Worm (Caenorhabditis elegans) whole organism, L4 larva: ENCODE data around the gene D2096.9.

Experiments
- D1046.2 ChIP-seq: fragments of 200-800 bp; sonication (Bioruptor generic); IDR thresholded peaks from 2 replicates; pipeline ENCODE4 v1.3.6; 2022; ENCODE audit warnings: missing genetic modification characterization, missing compliant biosample characterization
- F10B5.3 ChIP-seq: sonication (generic microtip); optimal IDR thresholded peaks from 2 replicates; lab custom pipeline; 2016; ENCODE audit warnings: mild to moderate bottlenecking, missing genetic modification characterization, missing compliant biosample characterization
- F44E2.7 ChIP-seq: fragments of 200-800 bp; sonication (Bioruptor generic); IDR thresholded peaks from 2 replicates; pipeline ENCODE4 v2.1.2; 2022; ENCODE audit warnings: missing genetic modification characterization, missing compliant biosample characterization
- R02D3.7 ChIP-seq: fragments of 150-350 bp; sonication (generic microtip); optimal IDR thresholded peaks from 3 replicates; lab custom pipeline; 2014; ENCODE audit warnings: missing biosample characterization, missing genetic modification characterization
- T26A8.4 ChIP-seq: fragments of 200-800 bp; sonication (Bioruptor generic); IDR thresholded peaks from 2 replicates; pipeline ENCODE4 v1.3.6; 2022; ENCODE audit warnings: missing genetic modification characterization, missing compliant biosample characterization
- Y48G9A.11 ChIP-seq: fragments of 200-800 bp; sonication (Bioruptor generic); IDR thresholded peaks from 2 replicates; pipeline ENCODE4 v1.3.6; 2022; ENCODE audit warnings: missing genetic modification reagents, missing genetic modification characterization, missing compliant biosample characterization
- Y75B8A.6 ChIP-seq: fragments of 200-800 bp; sonication (Bioruptor generic); IDR thresholded peaks from 2 replicates; pipeline ENCODE4 v1.3.6; 2022; ENCODE audit warnings: missing genetic modification reagents, missing genetic modification characterization, missing compliant biosample characterization
- ZK337.2 ChIP-seq: fragments of 200-800 bp; sonication (Bioruptor generic); IDR thresholded peaks from 2 replicates; pipeline ENCODE4 v1.3.6; 2022; ENCODE audit warnings: missing genetic modification reagents, missing genetic modification characterization, missing compliant biosample characterization
- ZK546.5 ChIP-seq, 2 experiments: sonication (generic microtip); optimal IDR thresholded peaks; 2 replicates each; lab custom pipeline; 2017; ENCODE audit warnings: missing biosample characterization in 2 of 2, missing genetic modification characterization in 2 of 2
- aha-1 ChIP-seq: fragments of 150-350 bp; peaks from one replicate; lab custom pipeline; 2014; ENCODE audit warnings: missing biosample characterization, missing genetic modification characterization
- aly-2 ChIP-seq: sonication (generic microtip); optimal IDR thresholded peaks from 2 replicates; lab custom pipeline; 2018; ENCODE audit warnings: missing biosample characterization, missing genetic modification characterization
- ama-1 ChIP-seq: fragments of 150-350 bp; optimal IDR thresholded peaks from 2 replicates; lab custom pipeline; 2014; ENCODE audit warnings: inconsistent platforms, mixed read lengths
- ceh-28 ChIP-seq: fragments of 150-350 bp; optimal IDR thresholded peaks from 2 replicates; lab custom pipeline; 2014; ENCODE audit warnings: missing biosample characterization, missing genetic modification reagents, missing genetic modification characterization
- ceh-44 ChIP-seq: fragments of 200-800 bp; sonication (Bioruptor generic); IDR thresholded peaks from 2 replicates; pipeline ENCODE4 v1.3.6; 2022; ENCODE audit warnings: missing genetic modification reagents, missing genetic modification characterization, missing compliant biosample characterization
- ceh-62 ChIP-seq: sonication (generic microtip); optimal IDR thresholded peaks from 2 replicates; lab custom pipeline; 2017; ENCODE audit warnings: missing biosample characterization, missing genetic modification characterization
- ceh-82 ChIP-seq: sonication (generic microtip); optimal IDR thresholded peaks from 2 replicates; lab custom pipeline; 2017; ENCODE audit warnings: missing biosample characterization, missing genetic modification characterization
- daf-12 ChIP-seq: fragments of 150-350 bp; optimal IDR thresholded peaks from 2 replicates; lab custom pipeline; 2014; ENCODE audit warnings: missing biosample characterization, missing genetic modification reagents, missing genetic modification characterization
- daf-19 ChIP-seq: fragments of 200-800 bp; sonication (Bioruptor generic); conservative IDR thresholded peaks from 2 replicates; pipeline ENCODE4 v1.3.6; 2022; ENCODE audit warnings: missing genetic modification characterization, missing compliant biosample characterization
- dmd-6 ChIP-seq: fragments of 200-800 bp; sonication (Bioruptor generic); IDR thresholded peaks from 2 replicates; pipeline ENCODE4 v1.3.6; 2022; ENCODE audit warnings: missing genetic modification reagents, missing genetic modification characterization, missing compliant biosample characterization
- dmd-8 ChIP-seq: fragments of 200-800 bp; sonication (Bioruptor generic); IDR thresholded peaks from 2 replicates; pipeline ENCODE4 v1.3.6; 2022; ENCODE audit warnings: missing genetic modification characterization, missing compliant biosample characterization
- dve-1 ChIP-seq: sonication (generic microtip); optimal IDR thresholded peaks from 2 replicates; lab custom pipeline; 2017; ENCODE audit warnings: antibody characterized with exemption, mild to moderate bottlenecking, missing genetic modification characterization, missing compliant biosample characterization; ENCODE audit not compliant: insufficient read depth
- egl-43 ChIP-seq: fragments of 200-800 bp; sonication (Bioruptor generic); IDR thresholded peaks from 2 replicates; pipeline ENCODE4 v1.3.6; 2022; ENCODE audit warnings: missing genetic modification reagents, missing genetic modification characterization, missing compliant biosample characterization
- fos-1 ChIP-seq: fragments of 150-350 bp; optimal IDR thresholded peaks from 2 replicates; lab custom pipeline; 2014; ENCODE audit warnings: missing biosample characterization, missing genetic modification characterization
- hif-1 ChIP-seq, 2 experiments: sonication (generic microtip); optimal IDR thresholded peaks; 2 replicates each; lab custom pipeline; 2016 to 2017; ENCODE audit warnings: missing compliant biosample characterization in 2 of 2, missing genetic modification characterization in 2 of 2, missing genetic modification reagents in 2 of 2, missing genotype in 2 of 2, mild to moderate bottlenecking in 1 of 2
- hlh-11 ChIP-seq: fragments of 200-800 bp; sonication (Bioruptor generic); optimal IDR thresholded peaks from 2 replicates; lab custom pipeline; 2018; ENCODE audit warnings: mild to moderate bottlenecking, missing genetic modification characterization, missing compliant biosample characterization
- hmg-1.1 ChIP-seq: fragments of 200-800 bp; sonication (Bioruptor generic); IDR thresholded peaks from 2 replicates; pipeline ENCODE4 v1.3.6; 2022; ENCODE audit warnings: missing genetic modification reagents, missing genetic modification characterization, missing compliant biosample characterization
- lim-7 ChIP-seq: fragments of 200-800 bp; sonication (Bioruptor generic); IDR thresholded peaks from 2 replicates; pipeline ENCODE4 v1.3.6; 2022; ENCODE audit warnings: missing genetic modification characterization, missing compliant biosample characterization
- lin-15B ChIP-seq: fragments of 150-350 bp; sonication (generic microtip); optimal IDR thresholded peaks from 3 replicates; lab custom pipeline; 2014; ENCODE audit warnings: missing biosample characterization, missing genetic modification characterization
- lin-29 ChIP-seq: fragments of 200-800 bp; sonication (Bioruptor generic); IDR thresholded peaks from 2 replicates; pipeline ENCODE4 v1.3.6; 2022; ENCODE audit warnings: missing genetic modification reagents, missing genetic modification characterization, missing compliant biosample characterization
- mep-1 ChIP-seq: fragments of 150-350 bp; sonication (generic microtip); optimal IDR thresholded peaks from 3 replicates; lab custom pipeline; 2014; ENCODE audit warnings: missing biosample characterization, missing genetic modification characterization
- mxl-3 ChIP-seq: fragments of 200-800 bp; sonication (Bioruptor generic); optimal IDR thresholded peaks from 2 replicates; lab custom pipeline; 2018; ENCODE audit warnings: mild to moderate bottlenecking, missing genetic modification characterization, missing compliant biosample characterization
- nhr-102 ChIP-seq: sonication (generic microtip); optimal IDR thresholded peaks from 2 replicates; lab custom pipeline; 2016; ENCODE audit warnings: mild to moderate bottlenecking, missing genetic modification characterization, moderate library complexity, missing compliant biosample characterization
- nhr-111 ChIP-seq: fragments of 200-800 bp; sonication (Bioruptor generic); optimal IDR thresholded peaks from 2 replicates; lab custom pipeline; 2018; ENCODE audit warnings: mild to moderate bottlenecking, missing genetic modification characterization, missing compliant biosample characterization
- nhr-237 ChIP-seq: sonication (generic microtip); optimal IDR thresholded peaks from 2 replicates; lab custom pipeline; 2017; ENCODE audit warnings: missing biosample characterization, missing genetic modification characterization
- nhr-25 ChIP-seq: sonication (generic microtip); optimal IDR thresholded peaks from 2 replicates; lab custom pipeline; 2017; ENCODE audit warnings: missing genetic modification characterization, mild to moderate bottlenecking, missing compliant biosample characterization, antibody characterized with exemption, moderate library complexity, borderline replicate concordance; ENCODE audit not compliant: insufficient read depth
- nhr-48 ChIP-seq: sonication (generic microtip); optimal IDR thresholded peaks from 2 replicates; lab custom pipeline; 2016; ENCODE audit warnings: mild to moderate bottlenecking, missing genetic modification characterization, missing compliant biosample characterization
- nhr-76 ChIP-seq: fragments of 150-350 bp; optimal IDR thresholded peaks from 2 replicates; lab custom pipeline; 2014; ENCODE audit warnings: missing biosample characterization, missing genetic modification characterization
- nhr-77 ChIP-seq: fragments of 150-350 bp; optimal IDR thresholded peaks from 2 replicates; lab custom pipeline; 2014; ENCODE audit warnings: missing biosample characterization, missing genetic modification characterization
- pha-4 ChIP-seq, 2 experiments: fragments of 150-350 bp in 1 of 2; fragments of 200-800 bp in 1 of 2; sonication (Bioruptor generic) in 1 of 2; IDR thresholded peaks in 1 of 2; optimal IDR thresholded peaks in 1 of 2; 2 replicates each; pipeline versions ENCODE4 v1.3.6 to Lab custom; 2014 to 2022; ENCODE audit warnings: missing genetic modification characterization in 2 of 2, missing genetic modification reagents in 2 of 2, missing biosample characterization in 1 of 2, missing compliant biosample characterization in 1 of 2
- php-3 ChIP-seq: fragments of 200-800 bp; sonication (Bioruptor generic); IDR thresholded peaks from 2 replicates; pipeline ENCODE4 v1.3.6; 2022; ENCODE audit warnings: missing genetic modification reagents, missing genetic modification characterization, missing compliant biosample characterization
- pqm-1 ChIP-seq: sonication (generic microtip); optimal IDR thresholded peaks from 2 replicates; lab custom pipeline; 2017; ENCODE audit warnings: missing biosample characterization, missing genetic modification characterization
- snpc-4 ChIP-seq: fragments of 150-350 bp; optimal IDR thresholded peaks from 2 replicates; lab custom pipeline; 2014; ENCODE audit warnings: missing biosample characterization, missing genetic modification characterization
- spr-1 ChIP-seq: sonication (generic microtip); optimal IDR thresholded peaks from 2 replicates; lab custom pipeline; 2016; ENCODE audit warnings: mild to moderate bottlenecking, missing genetic modification characterization, missing compliant biosample characterization
- tag-97 ChIP-seq: fragments of 200-800 bp; sonication (Bioruptor generic); IDR thresholded peaks from 2 replicates; pipeline ENCODE4 v1.3.6; 2022; ENCODE audit warnings: missing genetic modification characterization, missing compliant biosample characterization
- tra-1 ChIP-seq: fragments of 200-800 bp; sonication (Bioruptor generic); IDR thresholded peaks from 2 replicates; pipeline ENCODE4 v1.3.6; 2022; ENCODE audit warnings: missing genetic modification reagents, missing genetic modification characterization, missing compliant biosample characterization
- unc-130 ChIP-seq: sonication (generic microtip); optimal IDR thresholded peaks from 2 replicates; lab custom pipeline; 2016; ENCODE audit warnings: missing genetic modification reagents, missing genetic modification characterization, missing compliant biosample characterization
- unc-39 ChIP-seq: sonication (generic microtip); optimal IDR thresholded peaks from 2 replicates; lab custom pipeline; 2017; ENCODE audit warnings: missing biosample characterization, missing genetic modification characterization
- zag-1 ChIP-seq: fragments of 150-350 bp; optimal IDR thresholded peaks from 2 replicates; lab custom pipeline; 2014; ENCODE audit warnings: missing biosample characterization, missing genetic modification characterization
- zfp-3 ChIP-seq: fragments of 200-800 bp; sonication (Bioruptor generic); conservative IDR thresholded peaks from 2 replicates; pipeline ENCODE4 v1.3.6; 2022; ENCODE audit warnings: missing genetic modification reagents, missing genetic modification characterization, missing compliant biosample characterization
- zip-2 ChIP-seq: fragments of 150-350 bp; optimal IDR thresholded peaks from 2 replicates; lab custom pipeline; 2014; ENCODE audit warnings: missing biosample characterization, missing genetic modification characterization
- ztf-7 ChIP-seq: fragments of 150-350 bp; optimal IDR thresholded peaks from 2 replicates; lab custom pipeline; 2014; ENCODE audit warnings: missing biosample characterization, missing genetic modification characterization

Gene D2096.9

DNA sequence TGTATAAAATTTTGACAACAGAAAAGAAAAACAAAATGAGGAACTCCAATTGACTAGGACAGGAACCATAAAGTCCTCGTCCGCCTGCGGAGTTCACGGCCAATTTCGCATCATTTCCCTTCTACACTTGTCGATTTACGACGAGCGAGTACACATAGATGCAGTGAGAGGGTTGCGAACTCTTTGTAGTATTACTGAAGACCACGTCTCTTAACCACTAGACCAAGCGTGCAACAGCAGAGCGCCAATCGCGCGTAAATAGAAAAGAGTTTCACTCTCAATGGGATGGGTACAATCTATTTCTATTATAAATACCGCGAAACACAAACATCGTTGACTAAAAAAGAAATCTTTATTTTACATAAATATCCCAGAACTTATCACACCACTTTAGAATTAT lies 7.2 kb downstream of the D2096.9 start (continued):
- TF ChIP-seq nhr-237 (tag; lab: Kevin White, UChicago) = no peak
- peak in 1 of 2 experiments; percentile 62 for TF ChIP-seq hif-1 (tag; optimal IDR thresholded peaks at IDR 0.05; lab: Kevin White, UChicago)
- TF ChIP-seq hlh-11 = peak; percentile 67
- peak; percentile 32 for TF ChIP-seq spr-1 (tag; lab: Kevin White, UChicago)
- peak; percentile 60 for TF ChIP-seq pqm-1 (tag; lab: Kevin White, UChicago)
- TF ChIP-seq ZK337.2 (GFP tag; lab: Robert Waterston, UW) = peak; percentile 41; the same call in 1 of the 2 replicates
- TF ChIP-seq lin-15B (tag; lab: Kevin White, UChicago) = no peak
- peak; percentile 57 for TF ChIP-seq ztf-7
- TF ChIP-seq ceh-82 = no peak
- TF ChIP-seq ceh-28 (tag; lab: Kevin White, UChicago) = no peak
- TF ChIP-seq nhr-77 (tag; lab: Kevin White, UChicago) = peak; percentile 48
- 0 out of 2 replicates have a peak, but pooled peaks have one; percentile 54 for TF ChIP-seq php-3
- TF ChIP-seq nhr-48 (tag; lab: Kevin White, UChicago) = peak; percentile 46
- TF ChIP-seq tag-97 (GFP tag; lab: Robert Waterston, UW) = no peak
- no peak for TF ChIP-seq F44E2.7 (GFP tag; lab: Robert Waterston, UW)
- TF ChIP-seq R02D3.7 (tag; lab: Kevin White, UChicago) = peak; percentile 77
- TF ChIP-seq hmg-1.1 (GFP tag; lab: Robert Waterston, UW) = peak; percentile 88
- no peak for TF ChIP-seq nhr-111 (GFP tag; lab: Kevin White, UChicago)
- TF ChIP-seq dmd-6 (GFP tag; lab: Robert Waterston, UW) = peak; percentile 74
- TF ChIP-seq mep-1 (tag; lab: Kevin White, UChicago) = peak; percentile 87
- TF ChIP-seq tra-1 (GFP tag; lab: Robert Waterston, UW) = peak; percentile 57; the same call in 1 of the 2 replicates
- no peak for TF ChIP-seq snpc-4 (tag; lab: Kevin White, UChicago)
- no peak; the same call in none of the 2 replicates for TF ChIP-seq T26A8.4 (GFP tag; lab: Robert Waterston, UW)
- TF ChIP-seq ceh-62 = no peak
- TF ChIP-seq egl-43 (GFP tag; lab: Robert Waterston, UW) = peak; percentile 84
- TF ChIP-seq daf-19 (GFP tag; lab: Robert Waterston, UW) = peak; percentile 88
- no peak for TF ChIP-seq nhr-76 (tag; lab: Kevin White, UChicago)
- peak; percentile 61; the same call in 1 of the 2 replicates for TF ChIP-seq D1046.2 (GFP tag; lab: Robert Waterston, UW)
- TF ChIP-seq lin-29 = no peak
- no peak for TF ChIP-seq daf-12 (tag; lab: Kevin White, UChicago)
- peak; percentile 62; the same call in 1 of the 2 replicates for TF ChIP-seq zfp-3 (GFP tag; lab: Robert Waterston, UW)
- TF ChIP-seq mxl-3 (GFP tag; lab: Kevin White, UChicago) = peak; percentile 45
- TF ChIP-seq pha-4 (GFP tag; IDR thresholded peaks at IDR 0.05; lab: Robert Waterston, UW) = peak; percentile 89
- peak; percentile 61 for TF ChIP-seq pha-4 (tag; optimal IDR thresholded peaks at IDR 0.05; lab: Kevin White, UChicago)
- no peak for TF ChIP-seq aly-2
- peak; percentile 68 for TF ChIP-seq Y48G9A.11 (GFP tag; lab: Robert Waterston, UW)
- 0 out of 2 replicates have a peak, but pooled peaks have one; percentile 47 for TF ChIP-seq ceh-44 (GFP tag; lab: Robert Waterston, UW)
- TF ChIP-seq unc-39 (tag; lab: Kevin White, UChicago) = no peak
- no peak for TF ChIP-seq fos-1 (tag; lab: Kevin White, UChicago)
- TF ChIP-seq zip-2 (tag; lab: Kevin White, UChicago) = peak; percentile 13
- TF ChIP-seq zag-1 (tag; lab: Kevin White, UChicago) = no peak
- peak; percentile 61 for TF ChIP-seq nhr-102 (tag; lab: Kevin White, UChicago)
- TF ChIP-seq dmd-8 = peak; percentile 67; the same call in 1 of the 2 replicates
- TF ChIP-seq F10B5.3 = no peak
- peak; percentile 60 for TF ChIP-seq ama-1 (lab: Kevin White, UChicago)
- no peak for TF ChIP-seq ZK546.5 (tag; optimal IDR thresholded peaks at IDR 0.05; lab: Kevin White, UChicago)
- TF ChIP-seq aha-1 (tag; lab: Kevin White, UChicago) = peak; percentile 96
- peak; percentile 76 for TF ChIP-seq dve-1 (tag; lab: Kevin White, UChicago)
- peak; percentile 71 for TF ChIP-seq unc-130
- TF ChIP-seq lim-7 = peak; percentile 76
- 0 out of 2 replicates have a peak, but pooled peaks have one; percentile 73 for TF ChIP-seq Y75B8A.6
- TF ChIP-seq nhr-25 = no peak
